Fruit fly (Drosophila melanogaster): ENCODE measurements around the gene Nup35.

The Nup35 gene

dm6 chrX:18644890-18645289 is 3.1 kb upstream of the Nup35 start (continued):
- TF ChIP-seq H2.0 (GFP tag; IDR thresholded peaks at IDR 0.05) (peak; percentile 68), Jarid2 (GFP tag; optimal IDR thresholded peaks at IDR 0.05) (no peak), Dip2 (GFP tag; IDR thresholded peaks at IDR 0.05) (no peak), CG32767 (GFP tag; IDR thresholded peaks at IDR 0.05) (peak; percentile 59; the same call in 1 of the 2 replicates), CG2116 (GFP tag; optimal IDR thresholded peaks at IDR 0.05) (peak; percentile 31), CG8924 (tag; optimal IDR thresholded peaks at IDR 0.05) (peak; percentile 87), grn (GFP tag; optimal IDR thresholded peaks at IDR 0.05) (peak; percentile 77), CG2889 (GFP tag; IDR thresholded peaks at IDR 0.05) (0 out of 3 replicates have a peak, but pooled peaks have one; percentile 21), CG31388 (GFP tag; optimal IDR thresholded peaks at IDR 0.05) (peak; percentile 35), CG9215 (GFP tag; IDR thresholded peaks at IDR 0.05) (peak; percentile 59), BEAF-32 (GFP tag; optimal IDR thresholded peaks at IDR 0.05) (no peak), CG4328 (GFP tag; optimal IDR thresholded peaks at IDR 0.05) (peak; percentile 68), Sox100B (GFP tag; optimal IDR thresholded peaks at IDR 0.05) (no peak), CG17912 (GFP tag; optimal IDR thresholded peaks at IDR 0.05) (peak; percentile 75), CG34422 (GFP tag; IDR thresholded peaks at IDR 0.05) (peak; percentile 74; the same call in 2 of the 3 replicates), fd102C (GFP tag; optimal IDR thresholded peaks at IDR 0.05) (no peak), CG4617 (GFP tag; optimal IDR thresholded peaks at IDR 0.05; ENCODE audit: borderline replicate concordance) (peak; percentile 39), Kr (GFP tag; optimal IDR thresholded peaks at IDR 0.05) (no peak), Scr (GFP tag; IDR thresholded peaks at IDR 0.05; ENCODE audit: partially characterized antibody) (no peak), CG11085 (GFP tag; IDR thresholded peaks at IDR 0.05) (no peak; the same call in none of the 2 replicates), Gsc (GFP tag; IDR thresholded peaks at IDR 0.05) (no peak), ems (GFP tag; optimal IDR thresholded peaks at IDR 0.05) (peak; percentile 80), PHDP (tag; optimal IDR thresholded peaks at IDR 0.05) (peak; percentile 84), unpg (GFP tag; optimal IDR thresholded peaks at IDR 0.05) (peak; percentile 89), crol (GFP tag; IDR thresholded peaks at IDR 0.05) (no peak), unc-4 (GFP tag; IDR thresholded peaks at IDR 0.05; ENCODE audit: partially characterized antibody) (no peak), ATbp (GFP tag; optimal IDR thresholded peaks at IDR 0.05) (peak; percentile 84), sqz (GFP tag; optimal IDR thresholded peaks at IDR 0.05) (peak; percentile 84), Mrtf (GFP tag; IDR thresholded peaks at IDR 0.05) (peak; percentile 62; the same call in 2 of the 3 replicates), org-1 (GFP tag; optimal IDR thresholded peaks at IDR 0.05) (peak; percentile 66), dan (GFP tag; IDR thresholded peaks at IDR 0.05) (no peak), gcm (GFP tag; optimal IDR thresholded peaks at IDR 0.05) (peak; percentile 77), Sry-δ (GFP tag; optimal IDR thresholded peaks at IDR 0.05) (peak; percentile 33), Lpt (GFP tag; optimal IDR thresholded peaks at IDR 0.05) (no peak), chif (GFP tag; optimal IDR thresholded peaks at IDR 0.05) (peak; percentile 65 to 85), CG30431 (GFP tag; optimal IDR thresholded peaks at IDR 0.05) (peak; percentile 39), bab2 (GFP tag; optimal IDR thresholded peaks at IDR 0.05) (peak; percentile 22), cas (GFP tag; IDR thresholded peaks at IDR 0.05) (no peak), insv (GFP tag; optimal IDR thresholded peaks at IDR 0.05) (no peak), CG4820 (GFP tag; optimal IDR thresholded peaks at IDR 0.05) (peak; percentile 79), kah (GFP tag; optimal IDR thresholded peaks at IDR 0.05) (peak; percentile 71), CG10654 (GFP tag; optimal IDR thresholded peaks at IDR 0.05) (peak; percentile 56), dpn (GFP tag; optimal IDR thresholded peaks at IDR 0.05) (peak; percentile 69 to 79), Dip3 (GFP tag; optimal IDR thresholded peaks at IDR 0.05) (peak; percentile 68), CG32532 (GFP tag; IDR thresholded peaks at IDR 0.05) (peak; percentile 75), CG6683 (GFP tag; optimal IDR thresholded peaks at IDR 0.05) (peak; percentile 67), tin (GFP tag; optimal IDR thresholded peaks at IDR 0.05) (peak; percentile 80), gsb (GFP tag; IDR thresholded peaks at IDR 0.05) (peak; percentile 61), CG32772 (GFP tag; IDR thresholded peaks at IDR 0.05) (peak; percentile 80), Hr3 (GFP tag; optimal IDR thresholded peaks at IDR 0.05) (peak; percentile 69), Hand (GFP tag; optimal IDR thresholded peaks at IDR 0.05) (peak; percentile 55)

Data from whole organism, embryonic.